Fruit fly (Drosophila melanogaster) ovary, adult (tissue): Measurements from ENCODE around the gene CG3097.

Experiments used
- CG17801 ChIP-seq: fragments of 200-800 bp; optimal IDR thresholded peaks from 2 replicates; lab custom pipeline; 2019; ENCODE audit warnings: missing biosample characterization, mild to moderate bottlenecking, missing genetic modification characterization, moderate library complexity; ENCODE audit not compliant: partially characterized antibody

Gene CG3097

dm6 chrX:5770730-5771181 lies at the start of gene CG3097:
CG3097 (minus strand) TSS chrX:5770780.
- TF ChIP-seq CG17801 (GFP tag; lab: Kevin White, UChicago): no peak

DNA sequence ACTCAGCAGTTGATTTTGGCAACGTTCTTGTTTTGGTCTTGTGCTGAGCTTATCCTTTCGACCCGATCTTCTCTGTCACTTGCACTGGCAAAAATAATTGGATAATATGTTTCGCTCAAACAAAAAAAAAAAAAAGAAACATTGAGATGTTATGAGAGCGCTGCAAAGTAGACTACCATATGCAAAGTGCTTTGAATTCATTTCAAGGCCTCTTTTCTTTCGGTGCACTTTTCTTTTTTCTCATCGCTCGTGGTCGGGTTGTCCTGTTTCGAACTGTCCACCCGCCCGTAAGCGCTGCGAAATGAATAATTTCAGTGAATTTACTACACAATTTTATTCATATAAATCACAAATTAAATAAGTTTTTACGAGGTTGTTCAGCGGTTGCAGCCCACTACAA lies 49.4 kb upstream of the CG3097 start:
- no peak for TF ChIP-seq CG17801 (GFP tag; lab: Kevin White, UChicago)

DNA sequence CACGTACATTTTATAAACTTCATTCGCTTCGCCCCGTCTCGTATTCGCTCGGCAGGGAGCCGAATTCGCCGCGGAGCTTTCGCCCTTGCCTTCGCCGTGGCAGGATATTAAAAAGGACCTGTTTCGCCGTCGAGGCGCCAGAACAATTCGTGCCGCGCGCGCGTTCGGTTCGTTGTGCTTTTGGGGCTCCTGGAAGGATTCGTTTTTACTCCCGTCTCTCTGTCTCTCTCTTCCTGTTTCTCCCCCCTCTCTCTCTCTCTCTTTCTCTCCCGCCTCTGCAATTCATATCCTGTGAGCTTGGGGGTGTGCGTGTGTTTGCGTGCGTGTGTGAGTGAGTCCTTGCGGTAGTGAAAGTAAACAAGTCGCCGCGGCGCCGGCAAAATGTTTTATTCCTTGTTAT lies 47.8 kb upstream of the CG3097 start, which contains the start of gene CG15765:
CG15765 (plus strand) TSS at position 132 of the 400 bp plus-strand sequence.
- no peak for TF ChIP-seq CG17801 (GFP tag; lab: Kevin White, UChicago)

DNA sequence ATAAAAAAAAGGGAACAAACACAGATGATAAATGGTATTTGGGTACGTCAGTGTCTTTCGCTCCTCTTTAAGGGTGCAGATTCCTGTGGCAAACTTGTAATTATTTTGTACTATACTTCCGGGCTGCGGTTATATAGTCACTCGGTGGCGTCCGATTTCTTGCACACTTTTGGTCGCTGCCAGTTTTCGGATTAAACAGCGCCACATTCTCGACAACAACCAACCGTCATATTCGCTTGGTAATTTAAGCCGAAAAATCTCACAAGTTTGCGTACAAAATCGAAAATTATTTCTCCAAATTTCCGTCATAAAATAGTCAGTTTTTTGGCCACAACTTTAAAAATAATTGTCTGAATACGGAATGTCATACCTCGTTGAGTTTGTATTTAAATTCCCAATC lies 46.6 kb upstream of the CG3097 start:
- TF ChIP-seq CG17801 (GFP tag; lab: Kevin White, UChicago): no peak

DNA sequence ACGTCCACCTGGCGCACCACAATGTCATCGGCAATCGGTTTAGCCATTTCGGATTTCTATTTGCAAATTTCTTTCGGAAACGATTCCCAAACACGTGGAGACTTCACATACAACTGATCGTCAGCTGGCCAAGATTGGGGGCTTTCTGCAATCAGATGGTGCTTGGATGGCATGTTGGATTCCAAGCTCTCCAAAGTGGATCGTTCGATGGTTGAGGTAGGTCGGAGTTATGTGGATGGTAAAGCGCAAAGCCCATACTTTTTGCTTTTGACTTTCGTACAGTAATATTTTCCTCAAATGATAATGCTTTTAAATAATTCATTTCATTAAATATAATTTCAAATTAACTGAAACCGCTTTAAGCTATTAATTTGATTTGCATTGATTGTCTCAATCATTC lies 45.1 kb upstream of the CG3097 start, which contains the start of gene AgmNAT:
AgmNAT (minus strand) TSS at position 101 of the 400 bp plus-strand sequence.
- no peak for TF ChIP-seq CG17801 (GFP tag; lab: Kevin White, UChicago)

dm6 chrX:5812877-5813276 lies 42.3 kb upstream of the CG3097 start, which contains the start of gene CG44329:
CG44329 (minus strand) TSS chrX:5812977.
- no peak for TF ChIP-seq CG17801 (GFP tag; lab: Kevin White, UChicago)

dm6 chrX:5808654-5809053 lies 38.1 kb upstream of the CG3097 start, which contains the start of gene Prosbeta2R1:
Prosbeta2R1 (plus strand) TSS chrX:5808954.
- no peak for TF ChIP-seq CG17801 (GFP tag; lab: Kevin White, UChicago)

DNA sequence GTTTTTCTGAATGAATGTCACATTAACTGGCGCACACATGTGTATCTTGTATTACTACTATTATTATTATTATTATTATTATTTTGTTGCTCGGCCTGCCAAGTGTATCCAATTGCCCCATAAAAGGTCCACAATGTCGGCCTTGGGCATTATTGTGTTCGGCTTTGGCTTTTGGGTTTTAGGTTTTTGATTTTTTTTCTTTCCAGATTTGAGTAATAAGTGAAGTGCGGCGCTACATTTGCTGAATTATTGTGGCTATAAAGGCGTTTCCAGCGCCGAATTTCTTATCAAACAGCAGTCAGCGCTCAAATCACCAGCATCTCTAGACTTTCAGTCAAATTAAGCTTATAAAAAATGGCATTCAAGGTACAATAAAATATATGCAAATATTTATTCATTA lies 33.8 kb upstream of the CG3097 start, which contains the start of gene Cpr5C:
Cpr5C (plus strand) TSS at position 301 of the 400 bp plus-strand sequence.
- no peak for TF ChIP-seq CG17801 (GFP tag; lab: Kevin White, UChicago)

DNA sequence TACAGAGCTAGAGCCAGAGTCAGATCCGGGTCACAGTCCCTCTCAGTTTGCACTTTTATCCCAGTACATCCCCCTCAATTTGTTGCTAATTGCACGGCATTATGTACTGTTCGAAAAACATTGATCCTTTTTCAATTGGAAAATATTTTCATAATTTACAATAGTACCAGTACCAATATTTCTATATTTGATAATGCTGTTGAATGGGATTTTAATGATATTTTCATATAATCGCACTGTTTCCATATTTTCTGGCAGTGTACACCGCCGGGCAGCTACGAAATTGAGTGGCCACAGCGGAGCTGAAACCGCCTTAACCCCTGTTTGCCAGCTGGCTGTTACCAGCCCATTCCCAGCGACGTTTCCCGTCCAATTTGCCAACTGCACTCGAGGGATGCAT lies 30.1 kb upstream of the CG3097 start:
- TF ChIP-seq CG17801 (GFP tag; lab: Kevin White, UChicago): no peak

DNA sequence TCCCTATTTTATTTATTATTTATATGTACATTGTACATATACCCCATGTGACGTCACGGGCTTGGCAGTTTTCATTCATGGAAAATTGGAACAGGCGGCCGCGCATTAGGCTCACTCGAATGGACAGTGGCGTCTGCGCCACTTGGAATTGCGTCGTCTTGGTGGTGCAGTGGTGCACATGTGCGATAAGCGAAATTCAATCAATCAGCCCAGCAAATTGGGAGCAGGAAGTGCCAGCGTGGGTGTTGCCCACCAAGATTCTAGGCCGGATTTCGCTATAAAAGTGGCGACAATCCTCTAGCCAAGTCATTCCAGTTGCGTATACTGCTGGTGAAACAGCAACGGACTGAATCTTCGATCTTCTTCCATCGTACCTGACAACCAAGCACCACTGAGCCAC lies 21.3 kb upstream of the CG3097 start, which contains the start of gene CG12239:
CG12239 (plus strand) TSS at position 301 of the 400 bp plus-strand sequence.
- TF ChIP-seq CG17801 (GFP tag; lab: Kevin White, UChicago): no peak

DNA sequence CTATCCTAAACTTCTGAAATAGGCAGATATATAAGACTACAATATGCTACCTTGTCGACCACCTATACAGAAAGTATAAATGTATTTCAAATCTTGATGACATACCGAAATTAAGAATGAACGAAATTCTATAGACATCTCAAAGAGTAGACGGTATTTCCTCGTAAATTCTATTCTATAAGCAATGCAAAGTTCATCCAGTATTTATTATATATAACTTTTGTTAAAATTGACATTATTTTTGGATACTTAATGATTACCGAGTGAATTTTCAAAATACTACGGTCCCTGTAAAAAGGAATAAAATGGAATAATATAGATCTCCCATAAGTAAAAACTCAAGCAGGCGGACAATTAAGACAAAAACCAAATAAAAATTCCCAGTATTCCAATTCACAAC lies 18.6 kb upstream of the CG3097 start, which contains the start of gene CG15767:
CG15767 (plus strand) TSS at position 301 of the 400 bp plus-strand sequence.
- no peak for TF ChIP-seq CG17801 (GFP tag; lab: Kevin White, UChicago)

DNA sequence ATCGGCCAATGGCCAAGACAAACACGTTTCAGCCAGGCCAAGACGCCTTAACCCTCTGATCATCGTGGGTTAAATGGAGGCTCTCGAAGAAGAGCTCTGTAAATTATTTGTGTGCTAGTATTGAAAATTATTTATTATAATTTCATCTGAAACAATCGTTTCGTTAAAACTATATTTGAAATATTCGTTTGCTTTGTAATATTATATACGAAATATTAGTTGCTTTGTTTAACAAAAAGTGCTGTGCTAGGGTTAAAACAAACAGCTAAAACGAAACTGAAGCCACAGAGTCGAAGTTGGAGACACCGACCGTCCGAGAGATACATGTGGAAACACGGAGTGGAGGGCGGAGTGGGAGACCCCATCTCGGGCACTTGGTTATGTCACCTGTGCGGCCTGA lies 16.0 kb upstream of the CG3097 start:
- no peak for TF ChIP-seq CG17801 (GFP tag; lab: Kevin White, UChicago)

DNA sequence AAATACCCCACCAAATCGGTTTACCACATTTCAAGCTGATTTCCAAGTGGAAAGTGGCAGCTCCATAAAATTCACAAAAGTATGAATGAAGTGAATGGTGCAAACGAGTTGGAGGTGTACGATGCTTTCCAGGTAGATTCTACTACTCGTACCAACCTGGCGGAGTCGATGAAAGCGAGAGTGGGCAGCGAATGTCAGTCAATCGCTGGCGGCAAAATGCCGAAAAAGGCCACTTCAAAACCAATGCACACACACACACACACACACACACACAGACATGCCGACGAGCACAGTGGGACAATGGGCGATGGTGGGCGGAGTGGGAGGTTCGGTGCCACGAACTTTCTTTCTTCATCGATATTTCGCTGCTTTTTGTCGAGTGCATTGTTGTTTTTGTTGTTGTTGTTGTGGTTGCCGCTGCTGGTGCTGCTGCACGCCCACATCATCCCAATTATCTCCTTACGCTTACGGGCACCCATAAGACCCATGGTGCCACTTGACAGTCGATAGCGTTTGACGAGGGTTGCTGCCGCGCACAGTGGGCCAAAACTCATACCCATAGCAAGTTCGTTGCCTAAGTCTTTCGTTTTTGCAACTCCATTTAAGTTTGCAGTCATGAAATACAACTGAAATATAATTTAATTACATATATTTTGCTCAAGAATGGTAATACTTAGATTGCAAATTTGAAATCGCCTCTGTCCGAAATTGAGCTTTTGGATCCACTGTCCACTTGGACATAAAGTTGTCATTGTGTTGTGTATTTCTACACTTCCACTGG lies 12.9 kb upstream of the CG3097 start:
- TF ChIP-seq CG17801 (GFP tag; lab: Kevin White, UChicago): no peak

DNA sequence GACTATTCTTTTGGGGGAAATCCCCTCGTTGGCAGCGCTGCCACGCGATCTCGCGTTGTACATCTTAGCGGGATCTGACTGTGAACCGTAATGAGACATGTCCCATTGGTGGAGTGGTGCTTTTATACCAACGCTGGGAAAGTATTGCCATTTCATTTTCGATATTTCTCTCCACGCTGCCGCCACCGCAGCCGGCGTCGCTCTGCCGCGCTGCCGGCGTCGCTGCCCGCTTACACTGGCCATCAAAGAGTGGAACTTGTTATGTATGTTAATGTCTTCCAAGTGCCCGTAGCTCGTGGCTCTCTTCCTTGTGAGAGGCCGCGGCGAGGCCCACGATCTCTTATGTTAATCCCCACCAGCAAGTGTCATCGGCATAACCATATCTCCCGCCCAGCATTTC lies 10.9 kb upstream of the CG3097 start, which contains the start of gene CG3108:
CG3108 (minus strand) TSS at position 101 of the 400 bp plus-strand sequence.
- TF ChIP-seq CG17801 (GFP tag; lab: Kevin White, UChicago): no peak

DNA sequence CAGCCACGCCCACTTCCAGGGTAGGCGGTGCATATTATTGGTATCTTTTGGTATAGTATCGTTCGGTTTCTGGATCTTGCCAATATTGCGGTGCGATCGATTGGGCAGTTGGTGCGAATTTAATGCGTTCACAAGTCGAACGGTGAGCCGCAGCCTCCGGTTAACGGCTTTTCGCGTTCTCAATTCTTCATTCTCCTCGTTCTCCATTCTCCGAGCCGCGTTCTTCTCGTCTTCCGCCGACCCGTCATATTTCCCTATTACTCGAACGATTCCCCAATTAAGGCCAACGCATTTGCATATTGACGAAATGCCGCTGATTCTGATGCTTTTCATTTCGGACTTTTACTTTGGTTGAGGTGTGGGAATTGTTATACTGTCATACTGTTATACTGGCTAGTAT lies 6.0 kb upstream of the CG3097 start, which contains the start of gene CG42264:
CG42264 (minus strand) TSS at position 101 of the 400 bp plus-strand sequence.
- no peak for TF ChIP-seq CG17801 (GFP tag; lab: Kevin White, UChicago)
